Worm (Caenorhabditis elegans) whole organism, midembryonic: ENCODE data around the gene Y53C12A.11.

Source experiments
- T22C8.4 ChIP-seq: fragments of 200-800 bp; sonication (Bioruptor generic); IDR thresholded peaks from 2 replicates; pipeline ENCODE4 v1.3.6; 2022; ENCODE audit warnings: missing genetic modification characterization, missing compliant biosample characterization
- cog-1 ChIP-seq: sonication (generic microtip); optimal IDR thresholded peaks from 2 replicates; lab custom pipeline; 2016; ENCODE audit warnings: missing genetic modification characterization, missing compliant biosample characterization
- flt-1 ChIP-seq: fragments of 200-800 bp; sonication (Bioruptor generic); IDR thresholded peaks from 2 replicates; pipeline ENCODE4 v1.3.6; 2022; ENCODE audit warnings: missing genetic modification characterization, missing compliant biosample characterization
- klf-2 ChIP-seq: fragments of 200-800 bp; sonication (Bioruptor generic); conservative IDR thresholded peaks from 2 replicates; pipeline ENCODE4 v1.3.6; 2022; ENCODE audit warnings: missing genetic modification reagents, missing genetic modification characterization, missing compliant biosample characterization
- med-1 ChIP-seq: sonication (generic microtip); optimal IDR thresholded peaks from 2 replicates; lab custom pipeline; 2017; ENCODE audit warnings: missing genetic modification characterization, mild to moderate bottlenecking, missing compliant biosample characterization, antibody characterized with exemption, missing genetic modification reagents; ENCODE audit not compliant: insufficient read depth
- ref-1 ChIP-seq: fragments of 200-800 bp; sonication (Bioruptor generic); conservative IDR thresholded peaks from 2 replicates; pipeline ENCODE4 v1.3.6; 2022; ENCODE audit warnings: missing genetic modification reagents, missing genetic modification characterization, missing compliant biosample characterization
- tab-1 ChIP-seq: fragments of 200-800 bp; sonication (Bioruptor generic); IDR thresholded peaks from 2 replicates; pipeline ENCODE4 v1.3.6; 2022; ENCODE audit warnings: missing genetic modification characterization, missing compliant biosample characterization
- ztf-23 ChIP-seq: fragments of 200-800 bp; sonication (Bioruptor generic); IDR thresholded peaks from 2 replicates; pipeline ENCODE4 v1.3.6; 2022; ENCODE audit warnings: missing genetic modification reagents, missing genetic modification characterization, missing compliant biosample characterization
- ztf-29 ChIP-seq: fragments of 200-800 bp; sonication (Bioruptor generic); IDR thresholded peaks from 2 replicates; pipeline ENCODE4 v1.3.6; 2022; ENCODE audit warnings: missing genetic modification reagents, missing genetic modification characterization, missing compliant biosample characterization

Gene Y53C12A.11

DNA sequence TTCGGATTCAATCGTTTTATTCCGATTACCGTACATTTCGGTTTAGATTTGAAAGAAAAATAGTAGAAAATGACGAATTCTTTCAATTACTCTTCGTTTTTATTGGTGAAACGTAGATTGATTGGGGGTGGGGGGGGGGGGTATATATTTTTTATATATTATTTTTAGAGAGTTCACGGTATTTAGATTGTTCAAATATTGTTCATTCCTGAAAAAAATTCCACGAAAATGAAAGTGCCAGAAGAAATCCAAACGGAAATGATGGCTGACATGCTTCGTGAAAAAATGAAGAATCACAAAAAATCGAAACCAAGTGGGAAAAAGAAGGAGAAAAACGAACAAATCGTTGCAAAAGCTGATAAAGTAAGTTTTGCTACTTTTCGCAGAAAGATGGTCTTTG lies 18.1 kb downstream of the Y53C12A.11 start, which contains the start of the genes Y53C12A.8 and Y53C12A.7:
TSS of gene Y53C12A.8 (minus strand) at position 101 of the 400 bp plus-strand sequence.
TSS of gene Y53C12A.7 (plus strand) at position 181 of the 400 bp plus-strand sequence.
- TF ChIP-seq med-1 (GFP tag; lab: Kevin White, UChicago) = no peak
- TF ChIP-seq tab-1 (GFP tag; lab: Robert Waterston, UW) = no peak
- TF ChIP-seq klf-2 (GFP tag; lab: Robert Waterston, UW) = no peak
- TF ChIP-seq cog-1 (tag; lab: Kevin White, UChicago) = no peak
- no peak for TF ChIP-seq ref-1 (GFP tag; lab: Robert Waterston, UW)
- no peak for TF ChIP-seq T22C8.4 (GFP tag; lab: Robert Waterston, UW)
- TF ChIP-seq ztf-23 (GFP tag; lab: Robert Waterston, UW) = no peak
- no peak for TF ChIP-seq ztf-29 (GFP tag; lab: Robert Waterston, UW)
- no peak for TF ChIP-seq flt-1 (GFP tag; lab: Robert Waterston, UW)

DNA sequence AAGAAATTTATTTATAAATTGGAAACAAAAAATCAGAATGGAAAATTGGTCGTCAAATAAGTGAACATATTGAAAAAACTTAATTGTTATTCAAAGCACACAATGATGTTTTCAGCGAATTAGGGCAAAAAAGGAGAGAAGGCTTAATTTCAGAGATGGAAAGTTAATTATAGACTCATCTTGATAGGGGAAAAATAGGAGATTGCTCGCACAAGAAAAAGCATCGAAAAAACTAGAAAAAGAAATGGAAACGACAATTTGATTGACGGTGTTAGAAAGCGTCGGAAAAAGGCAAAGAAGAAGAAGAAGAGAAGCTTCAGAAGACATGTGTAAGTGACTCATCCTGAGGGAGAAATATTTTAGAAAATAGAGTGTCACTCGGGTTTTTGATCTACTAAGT lies 22.6 kb downstream of the Y53C12A.11 start:
- TF ChIP-seq cog-1 (tag; lab: Kevin White, UChicago) (no peak), ztf-29 (GFP tag; lab: Robert Waterston, UW) (no peak), ztf-23 (GFP tag; lab: Robert Waterston, UW) (no peak), klf-2 (GFP tag; lab: Robert Waterston, UW) (no peak), flt-1 (GFP tag; lab: Robert Waterston, UW) (no peak), med-1 (GFP tag; lab: Kevin White, UChicago) (no peak)

DNA sequence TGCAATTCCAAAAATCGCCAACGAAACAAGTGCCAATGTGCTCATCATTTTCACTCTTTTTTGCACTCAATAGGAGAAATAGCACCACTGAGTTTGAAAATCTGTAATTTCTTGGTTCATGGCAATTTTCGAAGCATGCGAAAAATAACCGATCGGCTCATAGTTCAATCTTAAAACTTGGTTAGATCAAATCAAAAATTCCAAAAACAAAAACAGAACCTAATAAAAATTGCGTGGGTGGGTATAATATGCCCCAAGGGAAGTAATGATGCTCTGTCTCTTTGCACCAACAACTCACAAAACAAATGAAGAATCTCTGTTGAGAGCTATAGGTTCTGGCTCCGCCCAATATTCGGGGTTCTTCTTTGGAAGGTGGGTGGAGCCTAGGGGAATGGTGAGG lies 26.7 kb downstream of the Y53C12A.11 start, which contains the start of gene nlp-11:
TSS of gene nlp-11 (minus strand) at position 101 of the 400 bp plus-strand sequence.
- TF ChIP-seq flt-1 (GFP tag; lab: Robert Waterston, UW) (no peak), klf-2 (GFP tag; lab: Robert Waterston, UW) (no peak), cog-1 (tag; lab: Kevin White, UChicago) (no peak), ztf-29 (GFP tag; lab: Robert Waterston, UW) (no peak), ztf-23 (GFP tag; lab: Robert Waterston, UW) (no peak), med-1 (GFP tag; lab: Kevin White, UChicago) (no peak), tab-1 (GFP tag; lab: Robert Waterston, UW) (no peak), ref-1 (GFP tag; lab: Robert Waterston, UW) (no peak), T22C8.4 (GFP tag; lab: Robert Waterston, UW) (no peak)

DNA sequence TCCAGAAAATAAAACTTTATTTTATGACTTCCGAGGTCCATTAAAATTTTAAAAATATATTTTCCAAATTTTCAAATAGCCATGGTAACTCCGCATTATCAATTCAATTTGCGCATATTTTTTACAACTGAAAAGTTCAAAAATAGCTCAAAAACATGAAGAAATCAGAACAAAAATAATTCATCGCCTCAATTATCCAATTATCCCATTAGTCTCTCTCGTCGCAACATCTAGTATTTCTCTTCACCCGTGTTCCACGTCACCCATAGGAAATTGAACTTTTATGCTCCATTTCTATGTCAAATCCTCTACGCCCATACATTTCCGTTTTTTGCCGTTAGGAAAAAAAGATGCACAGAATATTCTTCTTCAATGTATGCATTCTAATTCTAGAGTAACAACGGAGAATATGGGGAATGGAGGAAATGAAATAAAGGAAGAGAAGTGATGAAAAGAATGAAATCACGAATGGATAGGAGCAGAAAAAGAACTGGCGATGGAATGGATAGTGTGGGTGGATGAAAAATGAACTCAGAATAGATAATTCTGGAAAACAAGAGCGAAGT lies 28.3 kb downstream of the Y53C12A.11 start:
- TF ChIP-seq flt-1 (GFP tag; lab: Robert Waterston, UW) = no peak
- TF ChIP-seq ztf-23 (GFP tag; lab: Robert Waterston, UW) = no peak
- no peak for TF ChIP-seq cog-1 (tag; lab: Kevin White, UChicago)
- TF ChIP-seq ztf-29 (GFP tag; lab: Robert Waterston, UW) = no peak
- TF ChIP-seq tab-1 (GFP tag; lab: Robert Waterston, UW) = no peak
- no peak for TF ChIP-seq ref-1 (GFP tag; lab: Robert Waterston, UW)

DNA sequence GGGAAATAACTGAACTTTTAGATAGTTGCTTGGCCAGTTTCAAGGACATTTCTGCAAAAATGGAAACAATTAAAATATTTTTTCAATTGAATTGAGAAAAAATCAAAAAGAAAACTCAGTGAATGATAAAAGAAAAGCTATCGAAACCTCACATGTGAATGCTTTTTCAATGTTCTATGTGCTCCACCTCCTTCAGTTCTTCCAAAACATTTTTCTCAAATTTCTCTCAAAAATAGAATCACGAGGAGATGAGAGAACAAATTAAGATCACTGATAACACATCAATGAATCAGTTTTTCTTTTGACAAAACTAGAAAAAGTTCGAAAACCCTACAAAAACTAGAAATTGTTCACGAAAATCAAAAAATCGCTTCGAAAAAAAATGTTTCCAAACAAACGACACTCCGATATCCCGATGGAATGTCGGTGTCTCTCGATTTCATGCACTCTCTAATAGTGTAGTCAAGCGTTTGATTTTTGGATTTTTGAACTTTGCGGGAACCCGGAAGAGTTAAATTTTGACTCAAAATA lies 31.8 kb downstream of the Y53C12A.11 start, which contains the start of gene ZK1320.9:
TSS of gene ZK1320.9 (minus strand) at position 51 of the 531 bp plus-strand sequence.
- TF ChIP-seq ref-1 (GFP tag; lab: Robert Waterston, UW) (no peak), klf-2 (GFP tag; lab: Robert Waterston, UW) (no peak), flt-1 (GFP tag; lab: Robert Waterston, UW) (no peak), tab-1 (GFP tag; lab: Robert Waterston, UW) (no peak), med-1 (GFP tag; lab: Kevin White, UChicago) (no peak), ztf-29 (GFP tag; lab: Robert Waterston, UW) (no peak), cog-1 (tag; lab: Kevin White, UChicago) (no peak), T22C8.4 (GFP tag; lab: Robert Waterston, UW) (no peak), ztf-23 (GFP tag; lab: Robert Waterston, UW) (no peak)

DNA sequence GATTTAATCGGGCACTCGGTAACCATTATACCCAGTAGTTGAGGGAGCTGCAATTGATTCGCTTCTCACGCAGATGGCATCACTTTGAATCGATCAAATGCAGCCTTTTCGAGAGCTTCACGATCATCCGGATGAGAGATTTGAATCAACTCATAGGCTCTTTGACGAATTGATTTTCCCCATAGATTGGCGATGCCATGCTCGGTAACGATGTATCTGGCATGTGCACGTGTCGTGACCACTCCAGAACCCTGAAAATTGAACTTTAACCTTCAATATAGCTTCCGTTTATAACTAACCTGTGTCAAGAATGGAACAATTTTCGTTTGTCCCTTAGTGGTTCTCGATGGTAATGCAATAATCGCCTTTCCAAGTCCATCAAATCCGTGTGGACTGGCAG lies 34.3 kb downstream of the Y53C12A.11 start:
- TF ChIP-seq cog-1 (tag; lab: Kevin White, UChicago) = no peak
- no peak for TF ChIP-seq T22C8.4 (GFP tag; lab: Robert Waterston, UW)
- TF ChIP-seq ztf-23 (GFP tag; lab: Robert Waterston, UW) = no peak
- no peak for TF ChIP-seq tab-1 (GFP tag; lab: Robert Waterston, UW)
- TF ChIP-seq med-1 (GFP tag; lab: Kevin White, UChicago) = no peak
- no peak for TF ChIP-seq klf-2 (GFP tag; lab: Robert Waterston, UW)
- no peak for TF ChIP-seq ref-1 (GFP tag; lab: Robert Waterston, UW)
- no peak for TF ChIP-seq flt-1 (GFP tag; lab: Robert Waterston, UW)
- TF ChIP-seq ztf-29 (GFP tag; lab: Robert Waterston, UW) = no peak

DNA sequence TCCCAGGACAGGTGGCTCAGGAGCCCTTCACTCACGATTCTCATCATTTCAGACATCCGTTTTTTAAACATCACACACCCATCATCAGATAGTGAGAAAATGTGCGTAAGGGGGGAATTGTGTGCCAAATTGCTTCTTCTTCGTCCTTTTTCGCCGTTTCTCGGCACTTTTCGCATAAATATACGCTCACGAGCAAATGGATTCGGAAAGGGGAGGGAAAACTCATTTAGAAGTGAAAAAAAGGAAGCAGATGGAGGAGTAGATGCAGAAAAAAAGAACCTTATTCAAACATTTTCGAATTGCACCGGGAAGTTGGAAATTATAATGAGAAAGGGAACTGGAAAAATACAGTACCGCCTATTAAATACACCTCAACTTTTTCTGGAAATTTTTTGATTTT lies 36.5 kb downstream of the Y53C12A.11 start:
- no peak for TF ChIP-seq ztf-29 (GFP tag; lab: Robert Waterston, UW)
- TF ChIP-seq T22C8.4 (GFP tag; lab: Robert Waterston, UW) = no peak
- no peak for TF ChIP-seq cog-1 (tag; lab: Kevin White, UChicago)
- no peak for TF ChIP-seq med-1 (GFP tag; lab: Kevin White, UChicago)
- no peak for TF ChIP-seq flt-1 (GFP tag; lab: Robert Waterston, UW)
- TF ChIP-seq ref-1 (GFP tag; lab: Robert Waterston, UW) = no peak
- TF ChIP-seq klf-2 (GFP tag; lab: Robert Waterston, UW) = no peak
- no peak for TF ChIP-seq tab-1 (GFP tag; lab: Robert Waterston, UW)
- no peak for TF ChIP-seq ztf-23 (GFP tag; lab: Robert Waterston, UW)

DNA sequence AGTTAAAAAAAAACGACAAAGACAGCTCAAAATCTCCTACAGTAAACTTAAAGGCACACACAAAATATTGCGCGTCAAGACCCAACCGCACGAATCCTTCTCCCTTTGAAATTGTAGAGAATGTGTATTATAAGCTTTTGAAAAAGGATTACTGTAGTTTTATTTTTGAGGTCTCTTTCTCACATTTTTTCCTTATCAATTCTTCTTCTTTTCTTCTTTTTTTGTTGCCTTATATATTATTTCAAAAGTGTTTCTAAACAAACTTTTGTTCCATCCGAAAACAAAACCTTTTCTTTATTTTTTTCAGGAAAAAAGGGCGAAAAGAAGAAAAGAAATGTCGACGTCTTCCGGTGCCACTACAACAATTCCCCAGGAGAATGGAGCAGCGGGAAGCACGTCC lies 38.0 kb downstream of the Y53C12A.11 start, which contains the start of gene ZK1320.13:
TSS of gene ZK1320.13 (plus strand) at position 301 of the 400 bp plus-strand sequence.
- TF ChIP-seq tab-1 (GFP tag; lab: Robert Waterston, UW) (no peak), cog-1 (tag; lab: Kevin White, UChicago) (no peak), flt-1 (GFP tag; lab: Robert Waterston, UW) (no peak), klf-2 (GFP tag; lab: Robert Waterston, UW) (no peak), ref-1 (GFP tag; lab: Robert Waterston, UW) (no peak), med-1 (GFP tag; lab: Kevin White, UChicago) (no peak), ztf-29 (GFP tag; lab: Robert Waterston, UW) (no peak), ztf-23 (GFP tag; lab: Robert Waterston, UW) (no peak), T22C8.4 (GFP tag; lab: Robert Waterston, UW) (no peak)
